Fruit fly (Drosophila melanogaster): ENCODE data around the gene CycJ.

- TF ChIP-seq CTCF (optimal IDR thresholded peaks at IDR 0.05) (no peak), CG8478 (optimal IDR thresholded peaks at IDR 0.05) (no peak)
These were observed 50.3 kb downstream of the CycJ start for dm6 chr3L:3516485-3516884.
